Worm (Caenorhabditis elegans): ENCODE results near the gene F19D8.2.
"Not testable (repeated sequence)": the region's sequence is repeated elsewhere in the genome, so short reads cannot be mapped to it uniquely, and the experiment has no call there.

- TF ChIP-seq nhr-80 (tag; optimal IDR thresholded peaks at IDR 0.05); snpc-4 (GFP tag; optimal IDR thresholded peaks at IDR 0.05); snpc-4 (tag; optimal IDR thresholded peaks at IDR 0.05); let-607 (tag; optimal IDR thresholded peaks at IDR 0.05); ets-4 (GFP tag; optimal IDR thresholded peaks at IDR 0.05); hlh-26 (GFP tag; conservative IDR thresholded peaks at IDR 0.05); lin-40 (tag; optimal IDR thresholded peaks at IDR 0.05); ceh-58 (GFP tag; IDR thresholded peaks at IDR 0.05); mxl-1 (tag; optimal IDR thresholded peaks at IDR 0.05); F49E8.2 (tag; optimal IDR thresholded peaks at IDR 0.05; ENCODE audit: insufficient read depth); hrde-1 (tag; optimal IDR thresholded peaks at IDR 0.05; ENCODE audit: borderline replicate concordance): not testable (repeated sequence)
Measured at ce11 chrX:13795329-13795728, 38.9 kb upstream of the F19D8.2 start.

Measured in whole organism, young adult.